Worm (Caenorhabditis elegans): Measurements from ENCODE around the gene pcs-1.

DNA sequence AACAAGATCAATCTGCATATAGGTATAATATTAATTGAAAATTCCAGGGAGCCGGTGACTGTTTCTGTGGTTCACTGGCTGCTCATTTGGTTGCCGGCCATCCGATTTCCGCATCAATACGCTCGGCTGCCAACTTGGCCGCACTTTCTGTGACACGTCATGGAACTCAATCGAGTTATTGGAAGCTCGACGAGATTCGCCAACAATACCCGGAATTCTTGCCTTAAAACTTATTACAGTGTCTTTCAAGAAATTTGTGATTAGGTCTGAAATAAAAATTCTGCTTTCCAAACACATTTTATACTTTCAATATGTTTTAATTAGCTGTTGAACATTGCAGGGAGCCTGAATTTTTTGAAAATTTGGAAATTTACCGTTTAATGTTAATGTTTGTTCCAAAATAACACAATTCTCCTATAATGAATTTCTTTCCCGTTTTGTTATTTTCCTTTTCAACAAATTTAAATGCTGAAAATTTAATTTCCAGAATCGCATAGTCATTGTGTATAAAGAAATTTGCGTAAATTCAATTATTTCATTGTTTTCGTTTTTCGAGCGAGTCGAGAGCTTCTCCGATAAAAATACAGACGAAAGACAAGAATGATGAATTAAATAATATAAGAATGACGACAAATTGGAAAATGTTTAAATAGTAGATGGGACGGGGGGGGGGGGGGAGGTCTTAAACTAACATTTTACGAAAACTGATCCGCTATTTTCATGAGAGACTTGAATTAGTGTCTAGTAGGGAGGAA, 36.7 kb upstream of the pcs-1 start:
- TF ChIP-seq lin-54 (GFP tag; optimal IDR thresholded peaks at IDR 0.05) (no peak), bed-1 (GFP tag; IDR thresholded peaks at IDR 0.05) (no peak), mel-28 (tag; optimal IDR thresholded peaks at IDR 0.05; ENCODE audit: borderline replicate concordance) (no peak), nfyb-1 (GFP tag; IDR thresholded peaks at IDR 0.05) (no peak)
